Fruit fly (Drosophila melanogaster) whole organism, adult: Measurements from ENCODE around the gene CG13471.

ENCODE experiments used
- CG11617 ChIP-seq: fragments of 200-800 bp; sonication (Bioruptor generic); optimal IDR thresholded peaks from 2 replicates; lab custom pipeline; 2017; ENCODE audit warnings: mild to moderate bottlenecking, missing biosample characterization, missing genetic modification reagents, missing genetic modification characterization
- CG12768 ChIP-seq: fragments of 200-800 bp; sonication (Bioruptor generic); optimal IDR thresholded peaks from 2 replicates; lab custom pipeline; 2017; ENCODE audit warnings: missing biosample characterization, missing genetic modification characterization, mild to moderate bottlenecking, moderate library complexity, missing genetic modification reagents
- CG14711 ChIP-seq: fragments of 200-800 bp; sonication (Bioruptor generic); optimal IDR thresholded peaks from 2 replicates; lab custom pipeline; 2018; ENCODE audit warnings: missing biosample characterization, mild to moderate bottlenecking, missing genetic modification characterization, moderate library complexity
- CG1620 ChIP-seq: fragments of 200-800 bp; sonication (Bioruptor generic); optimal IDR thresholded peaks from 2 replicates; lab custom pipeline; 2016; ENCODE audit warnings: missing biosample characterization, missing genetic modification characterization
- CG33017 ChIP-seq: fragments of 200-800 bp; sonication (Bioruptor generic); optimal IDR thresholded peaks from 2 replicates; lab custom pipeline; 2018; ENCODE audit warnings: missing biosample characterization, mild to moderate bottlenecking, missing genetic modification characterization, moderate library complexity
- CG5204 ChIP-seq: fragments of 200-800 bp; sonication (Bioruptor generic); optimal IDR thresholded peaks from 2 replicates; lab custom pipeline; 2016; ENCODE audit warnings: missing biosample characterization, missing genetic modification characterization
- CG7045 ChIP-seq: fragments of 200-800 bp; sonication (Bioruptor generic); optimal IDR thresholded peaks from 2 replicates; lab custom pipeline; 2017; ENCODE audit warnings: missing biosample characterization, mild to moderate bottlenecking, missing genetic modification characterization
- CG7101 ChIP-seq: fragments of 200-800 bp; sonication (Bioruptor generic); optimal IDR thresholded peaks from 2 replicates; lab custom pipeline; 2018; ENCODE audit warnings: missing biosample characterization, mild to moderate bottlenecking, missing genetic modification characterization, moderate library complexity
- Clk ChIP-seq: fragments of 200-800 bp; sonication (Bioruptor generic); optimal IDR thresholded peaks from 2 replicates; lab custom pipeline; 2017; ENCODE audit warnings: missing biosample characterization, missing genetic modification characterization
- Crg-1 ChIP-seq: fragments of 200-800 bp; sonication (Bioruptor generic); optimal IDR thresholded peaks from 2 replicates; lab custom pipeline; 2016; ENCODE audit warnings: missing biosample characterization, missing genetic modification characterization
- Hr96 ChIP-seq: fragments of 200-800 bp; sonication (Bioruptor generic); optimal IDR thresholded peaks from 2 replicates; lab custom pipeline; 2016; ENCODE audit warnings: missing biosample characterization, missing genetic modification characterization
- Mnt ChIP-seq: fragments of 200-800 bp; sonication (Bioruptor generic); optimal IDR thresholded peaks from 2 replicates; lab custom pipeline; 2016; ENCODE audit warnings: missing biosample characterization, mild to moderate bottlenecking, missing genetic modification characterization
- bab1 ChIP-seq: fragments of 200-800 bp; sonication (Bioruptor generic); optimal IDR thresholded peaks from 3 replicates; lab custom pipeline; 2019; ENCODE audit warnings: missing biosample characterization, mild to moderate bottlenecking, missing genetic modification characterization, moderate library complexity
- cic ChIP-seq: fragments of 200-800 bp; sonication (Bioruptor generic); optimal IDR thresholded peaks from 2 replicates; lab custom pipeline; 2017; ENCODE audit warnings: missing biosample characterization, mild to moderate bottlenecking, missing genetic modification characterization, moderate library complexity
- cnc ChIP-seq, 2 experiments: fragments of >200 bp; optimal IDR thresholded peaks; 2 replicates each; lab custom pipeline; 2017
- kay ChIP-seq: fragments of 200-800 bp; sonication (Bioruptor generic); peaks from one replicate; lab custom pipeline; 2016; ENCODE audit warnings: missing biosample characterization, missing genetic modification characterization, borderline replicate concordance
- ovo ChIP-seq: fragments of 200-800 bp; sonication (Bioruptor generic); optimal IDR thresholded peaks from 2 replicates; lab custom pipeline; 2016; ENCODE audit warnings: missing biosample characterization, missing genetic modification characterization
- pad ChIP-seq: fragments of 200-800 bp; sonication (Bioruptor generic); optimal IDR thresholded peaks from 3 replicates; lab custom pipeline; 2017; ENCODE audit warnings: missing biosample characterization, missing genetic modification characterization, mild to moderate bottlenecking, moderate library complexity, missing genetic modification reagents
- tj ChIP-seq: fragments of 200-800 bp; sonication (Bioruptor generic); optimal IDR thresholded peaks from 3 replicates; lab custom pipeline; 2017; ENCODE audit warnings: missing biosample characterization, mild to moderate bottlenecking, missing genetic modification characterization, moderate library complexity
- toe ChIP-seq: fragments of 200-800 bp; sonication (Bioruptor generic); optimal IDR thresholded peaks from 2 replicates; lab custom pipeline; 2016; ENCODE audit warnings: missing biosample characterization, missing genetic modification characterization

CG13471 gene

DNA sequence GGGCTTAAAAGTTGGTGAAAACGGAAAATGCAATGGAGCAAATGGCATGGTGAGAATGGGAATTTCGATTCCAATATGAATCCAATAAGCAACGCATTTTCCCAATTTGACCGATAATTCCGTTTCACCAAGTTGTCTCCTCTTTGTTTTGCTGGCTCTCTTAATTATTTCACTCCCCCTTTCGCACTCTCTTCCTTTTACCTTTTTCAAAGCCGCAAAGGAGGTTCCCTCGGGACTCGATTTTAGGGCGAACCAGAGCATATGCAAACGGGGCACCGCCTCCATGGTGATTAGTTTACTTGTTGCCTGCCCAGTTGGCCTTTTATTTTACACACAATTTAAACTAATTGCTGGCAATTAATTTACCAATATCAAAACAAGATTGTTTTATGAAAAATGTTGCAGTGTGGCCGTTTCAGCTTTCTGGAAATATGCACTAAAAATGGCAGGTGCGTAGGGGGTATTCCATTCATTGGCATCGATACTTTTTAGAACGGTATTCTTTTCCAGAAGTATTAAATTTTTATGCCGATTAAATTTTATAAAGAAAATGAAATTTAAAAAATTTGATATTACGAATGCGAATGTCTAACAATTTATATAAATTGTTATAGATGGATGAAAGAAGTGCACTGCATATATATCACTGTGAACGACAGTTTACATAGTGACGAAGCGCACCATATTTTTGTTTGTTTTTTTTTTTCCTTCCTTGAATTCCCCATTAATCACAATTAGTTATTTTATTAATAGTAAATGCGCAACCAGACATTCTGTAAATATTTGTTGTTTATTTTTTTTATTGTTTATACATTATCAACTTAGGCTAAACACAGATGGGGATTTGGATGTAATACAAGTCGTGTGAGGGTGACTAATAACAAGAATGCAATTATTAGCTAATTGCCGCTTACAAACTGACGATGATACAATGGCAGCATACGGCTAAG, 42.7 kb upstream of the CG13471 start, which contains the start of gene mop:
Gene mop, minus strand, starts transcription at position 419 of the 950 bp plus-strand sequence.
- TF ChIP-seq CG1620 (GFP tag; lab: Kevin White, UChicago) (peak; percentile 32), pad (GFP tag; lab: Kevin White, UChicago) (no peak), Mnt (GFP tag; lab: Kevin White, UChicago) (peak; percentile 39), toe (no peak), cnc (optimal IDR thresholded peaks at IDR 0.05; lab: Kevin White, UChicago) (no peak), CG14711 (tag; lab: Kevin White, UChicago) (peak; percentile 22), kay (peak; percentile 98), bab1 (GFP tag; lab: Kevin White, UChicago) (no peak), CG7045 (GFP tag; lab: Kevin White, UChicago) (no peak), CG5204 (GFP tag; lab: Kevin White, UChicago) (no peak), cic (GFP tag; lab: Kevin White, UChicago) (peak; percentile 4), CG12768 (GFP tag; lab: Kevin White, UChicago) (peak; percentile 41), CG7101 (tag; lab: Kevin White, UChicago) (peak; percentile 38), ovo (GFP tag; lab: Kevin White, UChicago) (no peak), tj (GFP tag; lab: Kevin White, UChicago) (peak; percentile 9), Hr96 (GFP tag; lab: Kevin White, UChicago) (no peak), CG33017 (tag; lab: Kevin White, UChicago) (peak; percentile 25), Clk (GFP tag; lab: Kevin White, UChicago) (no peak), Crg-1 (no peak), CG11617 (peak; percentile 57)

dm6 chr3L:14769183-14769582, 35.9 kb upstream of the CG13471 start, which contains the start of gene Mgat4b:
Gene Mgat4b (minus strand): TSS chr3L:14769283.
- TF ChIP-seq bab1 (GFP tag; lab: Kevin White, UChicago): no peak

DNA sequence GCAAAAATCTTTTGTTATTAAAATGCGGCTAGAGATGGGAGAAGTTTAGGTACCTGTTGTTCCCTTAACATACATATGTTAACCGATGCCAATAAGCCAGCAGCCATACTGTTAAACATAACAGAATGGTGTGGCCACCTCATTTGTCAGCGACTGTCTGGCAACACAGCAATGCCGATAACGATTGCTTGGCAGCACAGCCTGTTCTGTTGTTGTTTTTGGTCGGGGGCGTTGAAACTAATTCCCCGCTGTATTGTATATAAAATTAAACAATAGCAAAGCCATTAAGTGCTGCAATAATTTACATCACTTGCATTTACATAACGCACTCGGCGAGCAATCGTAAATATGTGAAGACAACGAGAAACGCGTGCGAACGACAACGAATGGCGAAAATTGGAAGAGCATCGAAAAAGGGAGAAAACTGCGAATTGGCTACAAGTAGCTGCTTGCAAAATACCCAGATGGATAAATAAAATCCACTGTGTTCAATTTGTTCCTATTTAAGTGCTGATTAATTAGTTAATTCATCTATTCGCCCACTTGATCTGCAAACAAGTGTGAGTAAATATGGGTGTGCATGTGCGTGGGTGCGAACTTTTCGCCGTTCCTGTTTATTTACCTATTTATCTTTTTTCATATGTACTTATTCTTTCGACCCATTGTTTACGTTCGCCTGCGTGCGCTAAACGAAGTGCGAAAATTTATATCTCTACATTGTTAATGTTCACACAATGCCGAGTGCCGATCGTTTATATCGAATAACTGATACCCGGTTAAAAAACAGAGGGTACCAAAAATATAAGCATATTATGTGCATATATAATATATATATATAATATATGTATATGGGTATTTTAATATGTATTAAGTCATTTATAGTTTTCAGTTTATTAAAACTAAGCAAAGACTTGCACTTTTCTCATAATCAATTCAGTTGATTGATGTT, 28.8 kb upstream of the CG13471 start, which contains the start of the genes Tsen34 and Mgat4a:
Gene Tsen34, minus strand, starts transcription at position 8 of the 949 bp plus-strand sequence.
Gene Mgat4a, plus strand, starts transcription at position 192 of the 949 bp plus-strand sequence.
- TF ChIP-seq CG12768 (GFP tag; lab: Kevin White, UChicago) (peak; percentile 70), tj (GFP tag; lab: Kevin White, UChicago) (no peak), CG33017 (tag; lab: Kevin White, UChicago) (no peak), Crg-1 (peak; percentile 80), CG7045 (GFP tag; lab: Kevin White, UChicago) (peak; percentile 68), bab1 (GFP tag; lab: Kevin White, UChicago) (peak; percentile 65), cic (GFP tag; lab: Kevin White, UChicago) (peak; percentile 72), Clk (GFP tag; lab: Kevin White, UChicago) (no peak), Mnt (GFP tag; lab: Kevin White, UChicago) (peak; percentile 38), cnc (optimal IDR thresholded peaks at IDR 0.05; lab: Kevin White, UChicago) (no peak), toe (no peak), CG7101 (tag; lab: Kevin White, UChicago) (peak; percentile 7), kay (no peak), CG1620 (GFP tag; lab: Kevin White, UChicago) (peak; percentile 54), Hr96 (GFP tag; lab: Kevin White, UChicago) (no peak), CG5204 (GFP tag; lab: Kevin White, UChicago) (no peak), CG14711 (tag; lab: Kevin White, UChicago) (peak; percentile 16), ovo (GFP tag; lab: Kevin White, UChicago) (peak; percentile 38), CG11617 (peak; percentile 32), pad (GFP tag; lab: Kevin White, UChicago) (no peak)

- TF ChIP-seq pad (GFP tag; lab: Kevin White, UChicago): no peak
- peak; percentile 87 for TF ChIP-seq kay
- no peak for TF ChIP-seq toe
Observed at dm6 chr3L:14760949-14761348, 27.6 kb upstream of the CG13471 start, which contains the start of gene Trl. Gene Trl (minus strand): TSS chr3L:14761049.

- TF ChIP-seq pad (GFP tag; lab: Kevin White, UChicago) (peak; percentile 87), Hr96 (GFP tag; lab: Kevin White, UChicago) (no peak), bab1 (GFP tag; lab: Kevin White, UChicago) (peak; percentile 58), ovo (GFP tag; lab: Kevin White, UChicago) (no peak), CG33017 (tag; lab: Kevin White, UChicago) (peak; percentile 30), CG14711 (tag; lab: Kevin White, UChicago) (peak; percentile 10), CG7101 (tag; lab: Kevin White, UChicago) (peak; percentile 58), Mnt (GFP tag; lab: Kevin White, UChicago) (peak; percentile 75), CG5204 (GFP tag; lab: Kevin White, UChicago) (peak; percentile 55)
Observed at dm6 chr3L:14759984-14760626, 26.8 kb upstream of the CG13471 start.
